Worm (Caenorhabditis elegans): ENCODE data around the gene C04C3.9.

- TF ChIP-seq klf-2 (GFP tag; conservative IDR thresholded peaks at IDR 0.05) (no peak), ztf-29 (GFP tag; IDR thresholded peaks at IDR 0.05) (no peak)
Measured at ce11 chrIV:3385337-3386215, 42.8 kb downstream of the C04C3.9 start, which contains the start of gene mai-2.

Measured in whole organism, midembryonic.